Worm (Caenorhabditis elegans) whole organism, L2 larva: Measurements from ENCODE around the gene F55G7.4.

Experiments used
- C34F6.9 ChIP-seq: fragments of 150-350 bp; optimal IDR thresholded peaks from 2 replicates; lab custom pipeline; 2014; ENCODE audit warnings: missing biosample characterization, missing genetic modification characterization
- F13H6.1 ChIP-seq: sonication (generic microtip); optimal IDR thresholded peaks from 2 replicates; lab custom pipeline; 2016; ENCODE audit warnings: missing genetic modification characterization, missing compliant biosample characterization
- R02D3.7 ChIP-seq: fragments of 150-350 bp; optimal IDR thresholded peaks from 2 replicates; lab custom pipeline; 2014; ENCODE audit warnings: missing biosample characterization, missing genetic modification characterization
- Y55F3AM.14 ChIP-seq: fragments of 200-800 bp; sonication (Bioruptor generic); optimal IDR thresholded peaks from 2 replicates; lab custom pipeline; 2018; ENCODE audit warnings: mild to moderate bottlenecking, missing genetic modification characterization, missing compliant biosample characterization
- alr-1 ChIP-seq: fragments of 150-350 bp; optimal IDR thresholded peaks from 2 replicates; lab custom pipeline; 2014; ENCODE audit warnings: missing biosample characterization, missing genetic modification characterization
- ama-1 ChIP-seq: fragments of 150-350 bp; optimal IDR thresholded peaks from 2 replicates; lab custom pipeline; 2018; ENCODE audit warnings: inconsistent platforms
- crh-2 ChIP-seq: sonication (generic microtip); optimal IDR thresholded peaks from 2 replicates; lab custom pipeline; 2017; ENCODE audit warnings: missing biosample characterization, missing genetic modification characterization
- dmd-4 ChIP-seq: sonication (generic microtip); optimal IDR thresholded peaks from 2 replicates; lab custom pipeline; 2017; ENCODE audit warnings: missing biosample characterization, missing genetic modification characterization
- egl-27 ChIP-seq: sonication (generic microtip); optimal IDR thresholded peaks from 3 replicates; lab custom pipeline; 2017; ENCODE audit warnings: missing biosample characterization, missing genetic modification reagents, missing genetic modification characterization
- elt-1 ChIP-seq: fragments of 150-350 bp; optimal IDR thresholded peaks from 2 replicates; lab custom pipeline; 2014; ENCODE audit warnings: missing biosample characterization, missing genetic modification characterization
- elt-3 ChIP-seq: sonication (generic microtip); optimal IDR thresholded peaks from 2 replicates; lab custom pipeline; 2017; ENCODE audit warnings: missing biosample characterization, missing genetic modification characterization
- fos-1 ChIP-seq: fragments of 150-350 bp; optimal IDR thresholded peaks from 2 replicates; lab custom pipeline; 2014; ENCODE audit warnings: missing biosample characterization, missing genetic modification characterization
- lin-13 ChIP-seq: fragments of 150-350 bp; optimal IDR thresholded peaks from 2 replicates; lab custom pipeline; 2014; ENCODE audit warnings: missing biosample characterization, missing genetic modification reagents, missing genetic modification characterization
- lsy-2 ChIP-seq, 2 experiments: fragments of 150-350 bp in 1 of 2; sonication (generic microtip) in 1 of 2; optimal IDR thresholded peaks; 2 replicates each; lab custom pipeline; 2014 to 2017; ENCODE audit warnings: missing biosample characterization in 2 of 2, missing genetic modification characterization in 2 of 2
- mab-5 ChIP-seq: fragments of 150-350 bp; optimal IDR thresholded peaks from 2 replicates; lab custom pipeline; 2014; ENCODE audit warnings: missing biosample characterization, missing genetic modification characterization
- mbf-1 ChIP-seq: sonication (generic microtip); optimal IDR thresholded peaks from 2 replicates; lab custom pipeline; 2017; ENCODE audit warnings: missing biosample characterization, missing genetic modification characterization
- nhr-10 ChIP-seq: sonication (generic microtip); optimal IDR thresholded peaks from 2 replicates; lab custom pipeline; 2017; ENCODE audit warnings: missing biosample characterization, missing genetic modification characterization
- nhr-11 ChIP-seq: fragments of 150-350 bp; optimal IDR thresholded peaks from 2 replicates; lab custom pipeline; 2014; ENCODE audit warnings: missing biosample characterization, missing genetic modification characterization
- nhr-12 ChIP-seq: fragments of 150-350 bp; optimal IDR thresholded peaks from 2 replicates; lab custom pipeline; 2014; ENCODE audit warnings: missing biosample characterization, missing genetic modification characterization
- nhr-129 ChIP-seq: fragments of 150-350 bp; optimal IDR thresholded peaks from 2 replicates; lab custom pipeline; 2014; ENCODE audit warnings: missing biosample characterization, missing genetic modification characterization
- nhr-21 ChIP-seq: fragments of 150-350 bp; optimal IDR thresholded peaks from 2 replicates; lab custom pipeline; 2014; ENCODE audit warnings: missing biosample characterization, missing genetic modification characterization
- nhr-23 ChIP-seq: fragments of 150-350 bp; optimal IDR thresholded peaks from 2 replicates; lab custom pipeline; 2014; ENCODE audit warnings: missing biosample characterization, missing genetic modification reagents, missing genetic modification characterization
- nhr-25 ChIP-seq: fragments of 150-350 bp; sonication (generic microtip); optimal IDR thresholded peaks from 3 replicates; lab custom pipeline; 2014; ENCODE audit warnings: missing biosample characterization, missing genetic modification characterization
- nhr-6 ChIP-seq: fragments of 150-350 bp; optimal IDR thresholded peaks from 2 replicates; lab custom pipeline; 2014; ENCODE audit warnings: missing biosample characterization, missing genetic modification characterization
- nhr-77 ChIP-seq: fragments of 150-350 bp; optimal IDR thresholded peaks from 2 replicates; lab custom pipeline; 2014; ENCODE audit warnings: missing biosample characterization, missing genetic modification characterization
- sem-4 ChIP-seq: fragments of 150-350 bp; optimal IDR thresholded peaks from 2 replicates; lab custom pipeline; 2014; ENCODE audit warnings: missing biosample characterization, missing genetic modification reagents, missing genetic modification characterization
- sma-3 ChIP-seq: sonication (generic microtip); optimal IDR thresholded peaks from 2 replicates; lab custom pipeline; 2016; ENCODE audit warnings: missing genetic modification reagents, missing genetic modification characterization, missing compliant biosample characterization
- sma-9 ChIP-seq, 2 experiments: fragments of 150-350 bp in 1 of 2; sonication (generic microtip) in 1 of 2; optimal IDR thresholded peaks; 2 replicates each; lab custom pipeline; 2014 to 2016; ENCODE audit warnings: missing genetic modification characterization in 2 of 2, mild to moderate bottlenecking in 1 of 2, missing biosample characterization in 1 of 2, missing compliant biosample characterization in 1 of 2, missing genetic modification reagents in 1 of 2, moderate library complexity in 1 of 2
- snpc-4 ChIP-seq: fragments of 150-350 bp; optimal IDR thresholded peaks from 2 replicates; lab custom pipeline; 2014; ENCODE audit warnings: missing biosample characterization, missing genetic modification characterization
- unc-39 ChIP-seq: fragments of 150-350 bp; optimal IDR thresholded peaks from 2 replicates; lab custom pipeline; 2014; ENCODE audit warnings: missing biosample characterization, missing genetic modification characterization
- unc-55 ChIP-seq: fragments of 150-350 bp; sonication (generic microtip); optimal IDR thresholded peaks from 3 replicates; lab custom pipeline; 2014; ENCODE audit warnings: missing biosample characterization, missing genetic modification reagents, missing genetic modification characterization
- unc-62 ChIP-seq: fragments of 150-350 bp; optimal IDR thresholded peaks from 2 replicates; lab custom pipeline; 2014; ENCODE audit warnings: missing biosample characterization, missing genetic modification reagents, missing genetic modification characterization
- zag-1 ChIP-seq: fragments of 150-350 bp; optimal IDR thresholded peaks from 2 replicates; lab custom pipeline; 2014; ENCODE audit warnings: missing biosample characterization, missing genetic modification characterization
- ztf-1 ChIP-seq: fragments of 200-800 bp; sonication (Bioruptor generic); conservative IDR thresholded peaks from 2 replicates; pipeline ENCODE4 v1.3.6; 2022; ENCODE audit warnings: missing genetic modification characterization, missing compliant biosample characterization
- ztf-11 ChIP-seq: sonication (generic microtip); optimal IDR thresholded peaks from 2 replicates; lab custom pipeline; 2017; ENCODE audit warnings: missing biosample characterization, missing genetic modification characterization
- ztf-4 ChIP-seq: fragments of 150-350 bp; optimal IDR thresholded peaks from 2 replicates; lab custom pipeline; 2014; ENCODE audit warnings: missing biosample characterization, missing genetic modification characterization

The F55G7.4 gene

ce11 chrX:11969554-11969953 is 41.9 kb downstream of the F55G7.4 start:
- TF ChIP-seq zag-1 (tag; lab: Kevin White, UChicago), result no peak
- TF ChIP-seq alr-1 (tag; lab: Kevin White, UChicago), result no peak
- no peak for TF ChIP-seq nhr-129 (tag; lab: Kevin White, UChicago)
- no peak for TF ChIP-seq ama-1
- no peak for TF ChIP-seq lin-13 (GFP tag; lab: Kevin White, UChicago)
- no peak for TF ChIP-seq egl-27 (tag; lab: Kevin White, UChicago)
- TF ChIP-seq elt-1 (tag; lab: Kevin White, UChicago), result no peak
- TF ChIP-seq fos-1, result no peak
- no peak for TF ChIP-seq ztf-4
- no peak for TF ChIP-seq nhr-77 (tag; lab: Kevin White, UChicago)
- TF ChIP-seq, all 48 proteins: peak for 0

- TF ChIP-seq dmd-4, result no peak
- no peak for TF ChIP-seq nhr-21
- TF ChIP-seq ztf-11 (tag; lab: Kevin White, UChicago), result no peak
- TF ChIP-seq elt-1 (tag; lab: Kevin White, UChicago), result no peak
- TF ChIP-seq sem-4 (tag; lab: Kevin White, UChicago), result no peak
- no peak for TF ChIP-seq fos-1
- no peak for TF ChIP-seq Y55F3AM.14 (GFP tag; lab: Kevin White, UChicago)
- no peak for TF ChIP-seq elt-3 (tag; lab: Kevin White, UChicago)
- TF ChIP-seq nhr-11 (tag; lab: Kevin White, UChicago), result no peak
- TF ChIP-seq mab-5 (tag; lab: Kevin White, UChicago), result no peak
- no peak for TF ChIP-seq F13H6.1 (tag; lab: Kevin White, UChicago)
- no peak for TF ChIP-seq nhr-10
- no peak for TF ChIP-seq nhr-23 (tag; lab: Kevin White, UChicago)
- no peak for TF ChIP-seq C34F6.9 (tag; lab: Kevin White, UChicago)
- TF ChIP-seq unc-62 (GFP tag; lab: Kevin White, UChicago), result no peak
- no peak for TF ChIP-seq R02D3.7 (tag; lab: Kevin White, UChicago)
- TF ChIP-seq lsy-2 (tag; optimal IDR thresholded peaks at IDR 0.05; lab: Kevin White, UChicago), result no peak
- no peak for TF ChIP-seq nhr-25 (tag; lab: Kevin White, UChicago)
These were observed 43.6 kb downstream of the F55G7.4 start for ce11 chrX:11971323-11971722.

ce11 chrX:11974629-11975085 is 47.0 kb downstream of the F55G7.4 start, which contains the start of gene set-6:
Gene set-6, minus strand, starts transcription at chrX:11974679.
- no peak for TF ChIP-seq zag-1 (tag; lab: Kevin White, UChicago)
- no peak for TF ChIP-seq mab-5 (tag; lab: Kevin White, UChicago)
- TF ChIP-seq C34F6.9 (tag; lab: Kevin White, UChicago), result peak; percentile 62
- peak; percentile 18 for TF ChIP-seq F13H6.1 (tag; lab: Kevin White, UChicago)
- no peak for TF ChIP-seq unc-39
- no peak for TF ChIP-seq fos-1
- TF ChIP-seq lin-13 (GFP tag; lab: Kevin White, UChicago), result peak; percentile 12
- no peak for TF ChIP-seq snpc-4 (tag; lab: Kevin White, UChicago)
- no peak for TF ChIP-seq ztf-1 (GFP tag; lab: Robert Waterston, UW)
- peak in 1 of 2 experiments; percentile 19 for TF ChIP-seq lsy-2 (tag; optimal IDR thresholded peaks at IDR 0.05; lab: Kevin White, UChicago)
- peak; percentile 47 for TF ChIP-seq sma-9 (GFP tag; optimal IDR thresholded peaks at IDR 0.05; lab: Kevin White, UChicago)
- TF ChIP-seq sma-9 (tag; optimal IDR thresholded peaks at IDR 0.05; lab: Kevin White, UChicago), result no peak
- no peak for TF ChIP-seq ama-1
- TF ChIP-seq nhr-12 (tag; lab: Kevin White, UChicago), result no peak
- peak; percentile 71 for TF ChIP-seq unc-55 (GFP tag; lab: Kevin White, UChicago)
- TF ChIP-seq nhr-129 (tag; lab: Kevin White, UChicago), result peak; percentile 9
- TF ChIP-seq ztf-11 (tag; lab: Kevin White, UChicago), result no peak
- no peak for TF ChIP-seq mbf-1 (tag; lab: Kevin White, UChicago)
- TF ChIP-seq nhr-10, result no peak
- TF ChIP-seq crh-2 (tag; lab: Kevin White, UChicago), result peak; percentile 10
- no peak for TF ChIP-seq sma-3 (GFP tag; lab: Kevin White, UChicago)
- TF ChIP-seq nhr-6 (tag; lab: Kevin White, UChicago), result no peak
